Fruit fly (Drosophila melanogaster): ENCODE results near the gene Sox21b.

dm6 chr3L:14167917-14168316, 36.8 kb upstream of the Sox21b start:
- TF ChIP-seq Rfx (GFP tag; IDR thresholded peaks at IDR 0.05) (no peak), Opbp (GFP tag; IDR thresholded peaks at IDR 0.05; ENCODE audit: partially characterized antibody) (no peak), CG3838 (GFP tag; optimal IDR thresholded peaks at IDR 0.05) (no peak), CG6683 (GFP tag; optimal IDR thresholded peaks at IDR 0.05) (no peak), CG10431 (GFP tag; optimal IDR thresholded peaks at IDR 0.05) (no peak), CG34422 (GFP tag; IDR thresholded peaks at IDR 0.05) (no peak), CHES-1-like (GFP tag; optimal IDR thresholded peaks at IDR 0.05) (no peak), Hsf (GFP tag; optimal IDR thresholded peaks at IDR 0.05) (no peak), Hr39 (optimal IDR thresholded peaks at IDR 0.05) (no peak), CrebB (tag; optimal IDR thresholded peaks at IDR 0.05) (no peak), CG17361 (GFP tag; IDR thresholded peaks at IDR 0.05) (no peak), tll (GFP tag; optimal IDR thresholded peaks at IDR 0.05) (no peak)
